Worm (Caenorhabditis elegans) whole organism, L4 larva: ENCODE results near the gene F34H10.4.

Source experiments
- F37D6.2 ChIP-seq: sonication (generic microtip); optimal IDR thresholded peaks from 2 replicates; lab custom pipeline; 2016; ENCODE audit warnings: mild to moderate bottlenecking, missing genetic modification characterization, missing compliant biosample characterization
- F49E8.2 ChIP-seq: sonication (generic microtip); optimal IDR thresholded peaks from 2 replicates; lab custom pipeline; 2016; ENCODE audit warnings: missing compliant biosample characterization, mild to moderate bottlenecking, missing genetic modification characterization, borderline replicate concordance
- T26A8.4 ChIP-seq: fragments of 200-800 bp; sonication (Bioruptor generic); IDR thresholded peaks from 2 replicates; pipeline ENCODE4 v1.3.6; 2022; ENCODE audit warnings: missing genetic modification characterization, missing compliant biosample characterization
- aha-1 ChIP-seq: fragments of 150-350 bp; peaks from one replicate; lab custom pipeline; 2014; ENCODE audit warnings: missing biosample characterization, missing genetic modification characterization
- arid-1 ChIP-seq: fragments of 200-800 bp; sonication (Bioruptor generic); conservative IDR thresholded peaks from 2 replicates; pipeline ENCODE4 v1.3.6; 2022; ENCODE audit warnings: missing genetic modification reagents, missing genetic modification characterization, missing compliant biosample characterization
- daf-16 ChIP-seq, 3 experiments: sonication (generic microtip); optimal IDR thresholded peaks; 2 replicates each; lab custom pipeline; 2016 to 2017; ENCODE audit warnings: missing genetic modification characterization in 3 of 3, missing genetic modification reagents in 3 of 3, mild to moderate bottlenecking in 2 of 3, missing compliant biosample characterization in 2 of 3, missing biosample characterization in 1 of 3, moderate library complexity in 1 of 3
- dmd-8 ChIP-seq: fragments of 200-800 bp; sonication (Bioruptor generic); IDR thresholded peaks from 2 replicates; pipeline ENCODE4 v1.3.6; 2022; ENCODE audit warnings: missing genetic modification characterization, missing compliant biosample characterization
- dve-1 ChIP-seq: sonication (generic microtip); optimal IDR thresholded peaks from 2 replicates; lab custom pipeline; 2017; ENCODE audit warnings: antibody characterized with exemption, mild to moderate bottlenecking, missing genetic modification characterization, missing compliant biosample characterization; ENCODE audit not compliant: insufficient read depth
- fos-1 ChIP-seq: fragments of 150-350 bp; optimal IDR thresholded peaks from 2 replicates; lab custom pipeline; 2014; ENCODE audit warnings: missing biosample characterization, missing genetic modification characterization
- hif-1 ChIP-seq, 2 experiments: sonication (generic microtip); optimal IDR thresholded peaks; 2 replicates each; lab custom pipeline; 2016 to 2017; ENCODE audit warnings: missing compliant biosample characterization in 2 of 2, missing genetic modification characterization in 2 of 2, missing genetic modification reagents in 2 of 2, missing genotype in 2 of 2, mild to moderate bottlenecking in 1 of 2
- hlh-11 ChIP-seq: fragments of 200-800 bp; sonication (Bioruptor generic); optimal IDR thresholded peaks from 2 replicates; lab custom pipeline; 2018; ENCODE audit warnings: mild to moderate bottlenecking, missing genetic modification characterization, missing compliant biosample characterization
- hlh-30 ChIP-seq: sonication (generic microtip); optimal IDR thresholded peaks from 2 replicates; lab custom pipeline; 2017; ENCODE audit warnings: antibody characterized with exemption, mild to moderate bottlenecking, missing genetic modification characterization, missing compliant biosample characterization; ENCODE audit not compliant: insufficient read depth
- hmg-1.1 ChIP-seq: fragments of 200-800 bp; sonication (Bioruptor generic); IDR thresholded peaks from 2 replicates; pipeline ENCODE4 v1.3.6; 2022; ENCODE audit warnings: missing genetic modification reagents, missing genetic modification characterization, missing compliant biosample characterization
- lin-1 ChIP-seq: fragments of 200-800 bp; sonication (Bioruptor generic); IDR thresholded peaks from 2 replicates; pipeline ENCODE4 v1.3.6; 2022; ENCODE audit warnings: missing genetic modification reagents, missing genetic modification characterization, missing compliant biosample characterization
- lsy-2 ChIP-seq, 2 experiments: fragments of 150-350 bp in 1 of 2; sonication (generic microtip) in 1 of 2; optimal IDR thresholded peaks; 2 replicates each; lab custom pipeline; 2014 to 2017; ENCODE audit warnings: missing biosample characterization in 2 of 2, missing genetic modification characterization in 2 of 2
- mdl-1 ChIP-seq, 2 experiments: fragments of 150-350 bp in 1 of 2; sonication (generic microtip) in 1 of 2; optimal IDR thresholded peaks; 2 replicates each; lab custom pipeline; 2014 to 2017; ENCODE audit warnings: missing biosample characterization in 2 of 2, missing genetic modification characterization in 2 of 2
- mep-1 ChIP-seq: fragments of 150-350 bp; sonication (generic microtip); optimal IDR thresholded peaks from 3 replicates; lab custom pipeline; 2014; ENCODE audit warnings: missing biosample characterization, missing genetic modification characterization
- mes-2 ChIP-seq: sonication (generic microtip); optimal IDR thresholded peaks from 2 replicates; lab custom pipeline; 2016; ENCODE audit warnings: missing genotype, mild to moderate bottlenecking, missing genetic modification characterization, missing compliant biosample characterization; ENCODE audit not compliant: poor library complexity, severe bottlenecking
- mxl-2 ChIP-seq: fragments of 200-800 bp; sonication (Bioruptor generic); conservative IDR thresholded peaks from 2 replicates; pipeline ENCODE4 v1.3.6; 2022; ENCODE audit warnings: missing genetic modification reagents, missing genetic modification characterization, missing compliant biosample characterization
- mxl-3 ChIP-seq: fragments of 200-800 bp; sonication (Bioruptor generic); optimal IDR thresholded peaks from 2 replicates; lab custom pipeline; 2018; ENCODE audit warnings: mild to moderate bottlenecking, missing genetic modification characterization, missing compliant biosample characterization
- nhr-10 ChIP-seq: fragments of 150-350 bp; optimal IDR thresholded peaks from 2 replicates; lab custom pipeline; 2014; ENCODE audit warnings: missing biosample characterization, missing genetic modification characterization
- nhr-111 ChIP-seq: fragments of 200-800 bp; sonication (Bioruptor generic); optimal IDR thresholded peaks from 2 replicates; lab custom pipeline; 2018; ENCODE audit warnings: mild to moderate bottlenecking, missing genetic modification characterization, missing compliant biosample characterization
- nhr-25 ChIP-seq: sonication (generic microtip); optimal IDR thresholded peaks from 2 replicates; lab custom pipeline; 2017; ENCODE audit warnings: missing genetic modification characterization, mild to moderate bottlenecking, missing compliant biosample characterization, antibody characterized with exemption, moderate library complexity, borderline replicate concordance; ENCODE audit not compliant: insufficient read depth
- nhr-28 ChIP-seq: fragments of 150-350 bp; optimal IDR thresholded peaks from 2 replicates; lab custom pipeline; 2014; ENCODE audit warnings: missing biosample characterization, missing genetic modification characterization
- nhr-42 ChIP-seq: fragments of 200-800 bp; sonication (Bioruptor generic); IDR thresholded peaks from 2 replicates; pipeline ENCODE4 v1.3.6; 2022; ENCODE audit warnings: missing genetic modification characterization, missing compliant biosample characterization
- php-3 ChIP-seq: fragments of 200-800 bp; sonication (Bioruptor generic); IDR thresholded peaks from 2 replicates; pipeline ENCODE4 v1.3.6; 2022; ENCODE audit warnings: missing genetic modification reagents, missing genetic modification characterization, missing compliant biosample characterization
- pqm-1 ChIP-seq: sonication (generic microtip); optimal IDR thresholded peaks from 2 replicates; lab custom pipeline; 2017; ENCODE audit warnings: missing biosample characterization, missing genetic modification characterization
- sdz-12 ChIP-seq: fragments of 200-800 bp; sonication (Bioruptor generic); optimal IDR thresholded peaks from 2 replicates; lab custom pipeline; 2018; ENCODE audit warnings: mild to moderate bottlenecking, missing genetic modification characterization, missing compliant biosample characterization
- snpc-1.2 ChIP-seq: fragments of 200-800 bp; sonication (Bioruptor generic); IDR thresholded peaks from 2 replicates; pipeline ENCODE4 v1.3.6; 2022; ENCODE audit warnings: missing genetic modification reagents, missing genetic modification characterization, missing compliant biosample characterization
- unc-39 ChIP-seq: sonication (generic microtip); optimal IDR thresholded peaks from 2 replicates; lab custom pipeline; 2017; ENCODE audit warnings: missing biosample characterization, missing genetic modification characterization
- unc-62 ChIP-seq, 3 experiments: fragments of 150-350 bp in 1 of 3; sonication (generic microtip); optimal IDR thresholded peaks in 2 of 3; peaks in 1 of 3; 1 replicate in 1 of 3; 2 replicates in 2 of 3; lab custom pipeline; 2014 to 2017; ENCODE audit warnings: missing biosample characterization in 3 of 3, missing genetic modification characterization in 3 of 3, missing genetic modification reagents in 3 of 3, missing genotype in 1 of 3
- vab-7 ChIP-seq: fragments of 200-800 bp; sonication (Bioruptor generic); IDR thresholded peaks from 2 replicates; pipeline ENCODE4 v1.3.6; 2022; ENCODE audit warnings: missing genetic modification reagents, missing genetic modification characterization, missing compliant biosample characterization

Gene F34H10.4

ce11 chrX:9637700-9638099 lies 10.6 kb upstream of the F34H10.4 start (continued):
- TF ChIP-seq lin-1 (GFP tag; lab: Robert Waterston, UW) (peak; percentile 81), sdz-12 (GFP tag; lab: Kevin White, UChicago) (peak; percentile 61), T26A8.4 (GFP tag; lab: Robert Waterston, UW) (peak; percentile 86)

DNA sequence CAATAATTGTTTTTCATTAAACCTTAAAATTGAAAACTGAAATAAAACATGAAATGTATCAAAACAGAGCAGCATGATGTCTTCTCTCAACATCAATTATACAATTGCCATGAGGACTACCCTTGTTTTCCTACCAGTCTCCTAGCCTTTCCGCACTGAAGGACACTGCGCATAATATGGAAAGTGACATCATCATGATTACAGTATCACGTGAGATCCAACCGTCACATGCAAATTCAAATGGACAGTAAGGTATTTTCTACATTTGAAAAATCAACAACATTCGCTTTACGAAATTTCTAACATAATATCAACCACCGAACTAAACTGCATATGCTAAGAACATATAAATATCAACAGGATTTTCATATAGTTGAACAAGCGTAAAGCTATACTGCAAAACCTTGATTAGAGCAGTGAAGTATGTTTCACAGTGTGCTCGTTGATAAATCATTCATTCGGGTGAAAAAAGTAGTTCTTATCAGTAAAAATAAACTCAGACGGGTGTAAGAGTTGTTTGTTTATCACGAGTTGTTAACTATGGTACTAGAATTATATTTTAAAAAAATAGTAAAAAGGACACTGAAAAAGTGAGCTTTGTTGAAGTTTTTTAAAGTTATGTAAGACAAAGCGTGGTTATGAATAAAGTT lies 9.4 kb upstream of the F34H10.4 start:
- TF ChIP-seq nhr-28 (tag; lab: Kevin White, UChicago) = peak; percentile 60
- TF ChIP-seq mxl-2 = no peak
- TF ChIP-seq mes-2 = no peak
- TF ChIP-seq dmd-8 (GFP tag; lab: Robert Waterston, UW) = no peak
- TF ChIP-seq hif-1 (tag; optimal IDR thresholded peaks at IDR 0.05; lab: Kevin White, UChicago) = peak in 1 of 2 experiments; percentile 8
- TF ChIP-seq T26A8.4 (GFP tag; lab: Robert Waterston, UW) = no peak
- no peak for TF ChIP-seq nhr-111 (GFP tag; lab: Kevin White, UChicago)
- TF ChIP-seq pqm-1 = peak; percentile 48
- TF ChIP-seq lsy-2 (tag; optimal IDR thresholded peaks at IDR 0.05; lab: Kevin White, UChicago) = peak in 1 of 2 experiments; percentile 24
- no peak for TF ChIP-seq daf-16 (GFP tag; optimal IDR thresholded peaks at IDR 0.05; lab: Kevin White, UChicago)
- TF ChIP-seq daf-16 (tag; optimal IDR thresholded peaks at IDR 0.05; lab: Kevin White, UChicago) = peak; percentile 89
- peak; percentile 71 for TF ChIP-seq hlh-30 (tag; lab: Kevin White, UChicago)
- TF ChIP-seq hlh-11 = peak; percentile 42
- 0 out of 2 replicates have a peak, but pooled peaks have one; percentile 29 for TF ChIP-seq nhr-42
- TF ChIP-seq mdl-1 (tag; optimal IDR thresholded peaks at IDR 0.05; lab: Kevin White, UChicago) = peak in 1 of 2 experiments; percentile 32
- peak in 1 of 2 experiments; percentile 58 for TF ChIP-seq unc-62 (GFP tag; optimal IDR thresholded peaks at IDR 0.05 in 1 of 2; lab: Kevin White, UChicago)
- TF ChIP-seq unc-62 (tag; optimal IDR thresholded peaks at IDR 0.05; lab: Kevin White, UChicago) = no peak
- TF ChIP-seq unc-39 (tag; lab: Kevin White, UChicago) = no peak
- TF ChIP-seq dve-1 (tag; lab: Kevin White, UChicago) = peak; percentile 47
- TF ChIP-seq arid-1 (GFP tag; lab: Robert Waterston, UW) = no peak
- TF ChIP-seq, all 104 proteins: peak for 11

ce11 chrX:9640902-9641301 lies 7.4 kb upstream of the F34H10.4 start:
- TF ChIP-seq lsy-2 (tag; optimal IDR thresholded peaks at IDR 0.05; lab: Kevin White, UChicago) (peak in 1 of 2 experiments; percentile 0), nhr-111 (GFP tag; lab: Kevin White, UChicago) (no peak)

DNA sequence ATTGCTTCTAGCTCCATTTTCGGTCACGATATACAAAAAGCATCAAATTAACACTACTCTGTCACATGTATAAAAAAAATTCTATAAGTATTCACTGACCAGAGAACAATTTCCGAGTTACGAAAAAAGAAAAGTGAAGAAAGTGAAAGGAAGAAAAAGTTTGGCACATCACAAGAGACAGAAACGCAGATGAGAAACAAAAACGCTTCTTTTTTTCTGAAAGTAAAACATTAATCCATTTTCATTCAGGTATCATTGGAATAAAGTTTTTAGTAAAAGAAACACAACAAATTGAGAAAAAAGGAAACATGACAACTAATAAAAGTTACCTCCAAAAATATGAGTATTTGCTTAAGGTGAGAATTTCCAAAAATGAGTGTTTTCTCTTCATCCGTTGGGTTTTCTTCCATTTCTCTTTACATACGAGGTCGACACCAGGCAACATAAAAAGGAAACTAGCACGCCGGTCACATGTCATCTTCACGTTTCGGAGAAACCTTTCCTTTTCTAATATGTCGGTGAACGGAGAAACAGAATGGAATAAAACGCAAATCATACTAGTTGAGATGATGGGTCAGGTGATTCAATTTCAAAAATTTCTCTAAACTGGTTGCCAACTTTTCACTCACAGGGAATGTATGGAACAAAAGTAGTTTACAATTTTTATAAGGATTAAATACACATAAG lies 5.4 kb upstream of the F34H10.4 start:
- TF ChIP-seq dve-1 (tag; lab: Kevin White, UChicago) = no peak
- no peak for TF ChIP-seq vab-7 (GFP tag; lab: Robert Waterston, UW)
- peak; percentile 43 for TF ChIP-seq nhr-25 (tag; lab: Kevin White, UChicago)
- no peak for TF ChIP-seq mxl-3 (GFP tag; lab: Kevin White, UChicago)
- peak; percentile 40 for TF ChIP-seq nhr-28 (tag; lab: Kevin White, UChicago)
- TF ChIP-seq F37D6.2 (tag; lab: Kevin White, UChicago) = no peak
- TF ChIP-seq F49E8.2 (tag; lab: Kevin White, UChicago) = no peak
- no peak for TF ChIP-seq nhr-10
- peak; percentile 89 for TF ChIP-seq aha-1 (tag; lab: Kevin White, UChicago)
- TF ChIP-seq unc-62 (GFP tag; optimal IDR thresholded peaks at IDR 0.05 in 1 of 2; lab: Kevin White, UChicago) = peak in 1 of 2 experiments; percentile 94
- no peak for TF ChIP-seq unc-62 (tag; optimal IDR thresholded peaks at IDR 0.05; lab: Kevin White, UChicago)
- TF ChIP-seq mep-1 = peak; percentile 17
- TF ChIP-seq fos-1 (tag; lab: Kevin White, UChicago) = no peak
- peak; percentile 75 for TF ChIP-seq hlh-30 (tag; lab: Kevin White, UChicago)
- TF ChIP-seq snpc-1.2 (GFP tag; lab: Robert Waterston, UW) = no peak
- TF ChIP-seq hmg-1.1 (GFP tag; lab: Robert Waterston, UW) = no peak
- TF ChIP-seq php-3 (GFP tag; lab: Robert Waterston, UW) = no peak
- peak in 1 of 2 experiments; percentile 54 for TF ChIP-seq mdl-1 (tag; optimal IDR thresholded peaks at IDR 0.05; lab: Kevin White, UChicago)
